Worm (Caenorhabditis elegans) whole organism, dauer: Measurements from ENCODE around the gene F33H12.7.
"Not testable (repeated sequence)": the region's sequence is repeated elsewhere in the genome, so short reads cannot be mapped to it uniquely, and the experiment has no call there.

ENCODE experiments used
- unc-62 ChIP-seq: sonication (generic microtip); optimal IDR thresholded peaks from 2 replicates; lab custom pipeline; 2017; ENCODE audit warnings: missing biosample characterization, missing genetic modification reagents, missing genetic modification characterization

The F33H12.7 gene

DNA sequence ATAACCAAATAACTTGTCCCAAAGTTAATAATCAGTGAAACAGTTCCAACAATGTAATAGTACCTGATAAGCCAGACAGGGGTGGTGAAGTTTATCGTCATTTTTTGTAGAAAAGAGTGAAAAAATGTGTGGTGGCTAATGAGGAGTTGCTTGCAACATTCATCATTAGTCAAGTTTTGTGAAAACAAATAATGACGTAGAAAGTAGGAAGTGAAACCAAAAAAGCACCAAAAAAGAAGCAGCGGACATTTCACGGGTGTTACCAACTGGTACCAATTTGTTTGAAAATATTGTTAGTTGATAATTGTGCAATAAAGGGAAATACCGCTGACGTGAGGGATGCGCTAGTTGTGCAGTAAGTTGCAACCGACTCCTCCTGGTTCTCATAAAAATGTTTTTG lies 1.2 kb downstream of the F33H12.7 start, which contains the start of gene sri-36:
Gene sri-36 (minus strand): TSS at position 101 of the 400 bp plus-strand sequence.
- TF ChIP-seq unc-62, result no peak

DNA sequence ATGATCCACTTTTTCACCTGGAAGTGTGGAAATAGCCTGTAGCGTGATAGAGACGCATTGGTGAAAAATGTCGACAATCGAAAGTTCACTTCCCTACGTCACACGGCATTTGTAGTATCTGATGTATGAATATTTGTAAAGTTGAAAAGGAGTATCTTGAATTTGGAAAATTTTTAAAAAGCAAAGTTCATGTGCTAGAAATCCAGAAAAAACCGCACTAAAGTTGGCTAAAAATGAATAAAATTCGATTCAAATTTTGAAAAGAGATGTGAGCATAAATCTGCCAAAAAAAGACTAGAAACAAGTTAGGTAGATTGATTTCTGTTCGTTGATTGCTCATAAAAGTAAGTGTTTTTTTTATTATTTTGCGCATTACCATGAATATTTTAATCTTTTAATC lies 3.7 kb downstream of the F33H12.7 start, which contains the start of gene sri-74:
Gene sri-74 (minus strand): TSS at position 101 of the 400 bp plus-strand sequence.
- no peak for TF ChIP-seq unc-62

DNA sequence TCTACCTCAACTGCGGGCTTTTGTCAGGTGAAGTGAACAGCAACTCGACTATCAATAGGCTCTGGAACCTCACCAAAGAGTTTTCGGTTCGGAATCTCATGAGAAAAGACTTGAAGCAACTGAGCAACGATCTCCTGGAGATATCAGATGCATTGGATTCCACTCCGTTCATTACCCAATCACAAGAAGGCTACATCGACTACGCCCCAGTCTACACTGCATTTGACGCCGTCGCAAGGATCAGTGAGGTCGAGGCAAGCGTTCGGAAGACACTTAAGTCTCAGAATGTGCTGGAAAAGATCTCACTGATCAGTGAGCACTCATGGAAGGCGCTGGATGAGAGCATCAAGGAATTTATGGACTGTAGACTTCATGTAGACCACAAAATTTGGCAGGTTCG lies 8.5 kb downstream of the F33H12.7 start:
- no peak for TF ChIP-seq unc-62

DNA sequence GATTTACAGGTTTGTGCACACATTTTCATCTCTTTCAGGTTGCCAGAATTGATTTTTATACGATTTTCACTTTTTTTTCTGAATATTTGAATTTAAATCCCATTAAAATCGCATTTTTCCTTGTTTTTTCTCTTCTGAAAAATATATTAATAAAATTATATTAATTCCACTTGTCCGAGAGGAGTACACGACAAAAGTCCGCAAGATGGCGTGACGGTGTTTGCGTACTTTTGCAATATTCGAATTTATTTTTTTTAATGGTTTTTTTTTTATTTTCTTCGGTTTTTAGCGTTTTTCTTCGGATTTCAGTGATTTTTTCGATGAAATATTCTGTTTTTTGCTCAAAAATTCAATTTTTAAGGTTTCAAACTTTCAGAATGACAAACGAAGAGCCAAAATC lies 21.8 kb downstream of the F33H12.7 start, which contains the start of gene usp-39:
Gene usp-39 (plus strand): TSS at position 377 of the 400 bp plus-strand sequence.
- no peak for TF ChIP-seq unc-62

DNA sequence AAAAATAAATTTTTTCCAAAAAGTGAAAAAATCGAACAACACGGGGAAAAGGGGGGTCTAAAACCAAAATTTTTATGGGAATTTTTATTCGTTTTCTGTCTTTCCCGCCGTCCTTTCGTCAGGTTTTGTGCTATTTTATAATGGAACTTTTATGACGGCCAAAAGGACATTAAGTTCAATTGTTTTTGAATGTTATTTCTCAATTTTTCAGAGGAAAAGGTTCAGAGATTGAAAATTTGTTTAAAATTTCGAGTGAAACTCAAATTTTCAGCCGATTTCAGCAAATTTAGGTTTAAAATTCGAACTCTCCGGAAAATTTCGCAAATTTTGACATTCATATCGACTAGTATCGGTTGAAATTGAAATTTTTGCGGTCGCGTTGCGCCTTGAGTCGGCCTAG lies 22.7 kb downstream of the F33H12.7 start, which contains the start of gene nep-18:
Gene nep-18 (minus strand): TSS at position 101 of the 400 bp plus-strand sequence.
- TF ChIP-seq unc-62, result no peak

DNA sequence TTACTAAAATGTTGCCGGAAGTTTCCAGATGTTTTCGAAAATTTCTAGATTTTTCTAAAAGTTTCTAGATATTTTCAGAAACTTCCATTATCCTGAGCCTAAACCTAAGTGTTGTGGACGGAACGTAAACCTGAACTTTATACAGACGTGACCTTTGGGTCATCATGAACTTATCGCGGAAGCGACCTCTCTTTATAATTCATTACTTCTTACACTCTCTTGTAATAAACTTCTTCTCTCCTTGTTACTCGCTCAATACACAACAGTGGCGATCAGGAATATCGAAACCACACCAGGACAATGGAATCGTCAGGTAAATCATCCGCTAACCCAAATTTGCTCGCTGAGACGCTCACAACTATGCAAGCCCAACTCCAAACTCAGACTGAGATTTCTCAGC lies 33.0 kb downstream of the F33H12.7 start, which contains the start of gene K02F6.1:
Gene K02F6.1 (plus strand): TSS at position 301 of the 400 bp plus-strand sequence.
- not testable (repeated sequence) for TF ChIP-seq unc-62

DNA sequence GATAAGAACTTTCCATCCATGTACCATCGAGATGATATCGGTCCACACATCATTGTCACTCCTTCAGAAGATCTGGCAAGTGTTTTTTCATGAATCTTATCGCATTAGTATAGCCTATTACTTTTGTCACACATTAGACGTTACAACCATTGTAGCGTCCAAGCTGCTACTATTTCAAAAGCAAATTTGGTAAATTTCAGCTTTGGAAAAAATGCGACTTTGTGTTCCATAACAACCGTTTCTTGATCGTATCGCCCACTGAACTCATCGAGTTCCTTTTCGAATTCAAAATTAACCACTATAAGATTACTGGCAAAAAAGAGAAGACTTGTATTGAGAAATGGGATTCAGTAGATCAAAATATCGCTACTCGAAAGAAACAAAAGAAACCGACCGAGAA lies 33.7 kb downstream of the F33H12.7 start:
- TF ChIP-seq unc-62, result no peak

DNA sequence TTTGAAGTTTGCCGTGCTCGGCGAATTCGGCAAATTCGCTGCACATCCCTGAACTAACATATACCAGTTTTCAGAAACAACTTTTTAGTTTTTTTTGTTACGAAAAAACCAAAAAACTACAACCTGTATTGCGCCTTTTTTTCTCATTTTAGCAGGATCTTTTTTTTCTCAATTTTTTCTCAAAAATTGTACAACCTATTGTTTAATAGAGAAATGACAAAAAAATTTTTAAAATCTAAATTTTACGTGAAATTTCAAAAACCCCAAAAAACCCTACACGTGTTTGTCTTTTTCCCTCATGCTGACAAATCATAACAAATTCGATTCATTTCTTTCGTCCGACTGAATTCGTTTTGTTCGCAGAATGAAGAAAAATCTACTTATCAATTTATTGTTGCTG lies 40.8 kb downstream of the F33H12.7 start, which contains the start of gene K02F6.3:
Gene K02F6.3 (plus strand): TSS at position 301 of the 400 bp plus-strand sequence.
- TF ChIP-seq unc-62, result no peak

DNA sequence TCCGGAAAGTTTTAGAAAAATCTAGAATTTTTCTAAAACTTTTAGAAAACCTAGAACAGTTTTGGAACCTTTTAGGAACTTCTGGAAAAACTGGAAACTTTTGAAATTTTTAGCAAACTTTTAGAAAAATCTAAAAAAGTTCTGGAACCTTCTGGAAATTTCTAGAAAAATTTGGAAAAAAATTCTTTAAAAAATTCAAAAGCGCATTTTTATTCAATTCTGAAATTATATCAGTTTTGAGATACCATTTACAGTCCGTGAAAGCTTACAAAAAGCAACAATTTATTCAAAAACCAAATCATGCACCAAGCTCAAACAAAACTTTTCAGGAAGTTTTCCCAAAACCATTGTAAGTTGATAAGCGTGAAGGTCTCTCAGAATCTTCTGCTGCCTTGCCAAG lies 48.5 kb downstream of the F33H12.7 start, which contains the start of gene K02F6.4:
Gene K02F6.4 (plus strand): TSS at position 301 of the 400 bp plus-strand sequence.
- TF ChIP-seq unc-62, result no peak

DNA sequence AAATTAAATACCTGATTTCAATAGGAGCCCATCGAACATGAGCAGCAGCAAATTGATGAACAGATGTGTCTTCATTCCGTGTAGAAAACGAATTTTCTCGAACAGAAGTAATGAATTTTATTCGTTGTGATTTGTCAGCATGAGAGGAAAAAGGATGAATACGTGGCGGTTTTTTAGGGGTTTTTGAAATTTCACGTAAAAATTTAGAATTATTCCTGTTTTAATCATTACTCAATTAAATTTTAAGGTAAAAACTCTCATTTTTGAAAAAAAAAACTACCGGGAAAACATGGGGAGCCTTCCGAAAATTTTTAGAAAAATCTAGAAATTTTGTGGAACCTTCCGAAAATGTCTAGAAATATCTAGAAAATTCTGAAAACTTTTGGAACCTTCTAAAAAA lies 49.0 kb downstream of the F33H12.7 start, which contains the start of gene K02F6.7:
Gene K02F6.7 (minus strand): TSS at position 101 of the 400 bp plus-strand sequence.
- no peak for TF ChIP-seq unc-62
